Fruit fly (Drosophila melanogaster): ENCODE measurements around the gene CG13982.

CG13982 gene

DNA sequence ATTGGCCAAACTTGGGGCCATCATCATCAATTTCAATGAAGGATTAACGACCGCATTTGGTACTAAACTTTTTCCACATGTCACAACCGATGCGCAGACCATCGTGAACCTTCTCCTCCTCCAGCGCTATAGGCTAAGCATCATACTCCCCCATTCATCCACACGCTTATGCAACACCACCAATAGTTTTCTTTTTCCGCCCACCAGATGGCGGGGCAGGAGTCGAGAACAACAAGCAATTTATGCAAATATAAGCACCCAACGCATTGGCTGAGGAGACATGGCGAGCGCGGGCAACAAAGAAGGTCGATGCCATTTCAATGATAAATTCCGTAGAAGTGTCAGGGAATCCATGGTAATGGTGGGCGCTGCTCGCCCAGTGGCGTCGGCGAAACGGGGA, 20.6 kb upstream of the CG13982 start:
- no peak for TF ChIP-seq woc (GFP tag; optimal IDR thresholded peaks at IDR 0.05)
- no peak for TF ChIP-seq Myc (optimal IDR thresholded peaks at IDR 0.05)
- no peak for TF ChIP-seq Dfd (GFP tag; optimal IDR thresholded peaks at IDR 0.05)
- no peak for TF ChIP-seq GATAd (GFP tag; optimal IDR thresholded peaks at IDR 0.05)
- TF ChIP-seq h (GFP tag; optimal IDR thresholded peaks at IDR 0.05), result no peak
- TF ChIP-seq Hnf4 (GFP tag; optimal IDR thresholded peaks at IDR 0.05), result no peak
- TF ChIP-seq HLH106 (tag; optimal IDR thresholded peaks at IDR 0.05), result no peak
- no peak for TF ChIP-seq pan (optimal IDR thresholded peaks at IDR 0.05)
- no peak for TF ChIP-seq Abd-B (GFP tag; optimal IDR thresholded peaks at IDR 0.05)
- TF ChIP-seq dsf (GFP tag; optimal IDR thresholded peaks at IDR 0.05; ENCODE audit: borderline replicate concordance), result no peak
- TF ChIP-seq jim (GFP tag; optimal IDR thresholded peaks at IDR 0.05), result no peak
- no peak for TF ChIP-seq Sp1 (GFP tag; optimal IDR thresholded peaks at IDR 0.05)
- no peak for TF ChIP-seq Jra (GFP tag; optimal IDR thresholded peaks at IDR 0.05)
- no peak for TF ChIP-seq psq (GFP tag; optimal IDR thresholded peaks at IDR 0.05)
- no peak for TF ChIP-seq Dif (GFP tag; optimal IDR thresholded peaks at IDR 0.05; ENCODE audit: partially characterized antibody)
- no peak for TF ChIP-seq sage (GFP tag; optimal IDR thresholded peaks at IDR 0.05)
- TF ChIP-seq foxo (GFP tag; optimal IDR thresholded peaks at IDR 0.05), result no peak
- TF ChIP-seq OdsH (GFP tag; optimal IDR thresholded peaks at IDR 0.05), result no peak
- no peak for TF ChIP-seq rgr (GFP tag; optimal IDR thresholded peaks at IDR 0.05)
- no peak for TF ChIP-seq Hr83 (GFP tag; optimal IDR thresholded peaks at IDR 0.05; ENCODE audit: poor library complexity, severe bottlenecking)

DNA sequence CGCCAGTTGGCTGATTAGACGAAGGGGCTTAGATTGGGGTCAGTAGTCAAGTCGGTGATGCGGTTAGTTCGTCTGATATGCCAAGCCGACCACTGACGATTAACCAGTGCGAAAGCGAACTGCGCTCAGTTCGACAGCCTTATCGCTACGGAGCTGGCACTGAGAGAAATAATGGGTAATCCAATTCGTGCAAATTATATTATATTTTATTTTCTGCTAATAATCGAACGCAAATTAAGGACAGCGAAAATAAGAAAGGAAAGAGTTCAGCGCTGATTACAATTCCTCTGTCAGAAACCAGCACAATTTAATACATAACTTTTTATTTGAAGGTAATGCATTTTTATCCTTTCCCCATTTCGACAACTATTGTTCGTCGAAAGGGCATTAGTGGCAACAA, 15.0 kb upstream of the CG13982 start, which contains the start of gene CG42369:
Gene CG42369 (minus strand): TSS at position 101 of the 400 bp plus-strand sequence.
- TF ChIP-seq dmrt93B (GFP tag; optimal IDR thresholded peaks at IDR 0.05) (no peak), Rel (GFP tag; optimal IDR thresholded peaks at IDR 0.05) (no peak), Rel (tag; optimal IDR thresholded peaks at IDR 0.05) (no peak)

DNA sequence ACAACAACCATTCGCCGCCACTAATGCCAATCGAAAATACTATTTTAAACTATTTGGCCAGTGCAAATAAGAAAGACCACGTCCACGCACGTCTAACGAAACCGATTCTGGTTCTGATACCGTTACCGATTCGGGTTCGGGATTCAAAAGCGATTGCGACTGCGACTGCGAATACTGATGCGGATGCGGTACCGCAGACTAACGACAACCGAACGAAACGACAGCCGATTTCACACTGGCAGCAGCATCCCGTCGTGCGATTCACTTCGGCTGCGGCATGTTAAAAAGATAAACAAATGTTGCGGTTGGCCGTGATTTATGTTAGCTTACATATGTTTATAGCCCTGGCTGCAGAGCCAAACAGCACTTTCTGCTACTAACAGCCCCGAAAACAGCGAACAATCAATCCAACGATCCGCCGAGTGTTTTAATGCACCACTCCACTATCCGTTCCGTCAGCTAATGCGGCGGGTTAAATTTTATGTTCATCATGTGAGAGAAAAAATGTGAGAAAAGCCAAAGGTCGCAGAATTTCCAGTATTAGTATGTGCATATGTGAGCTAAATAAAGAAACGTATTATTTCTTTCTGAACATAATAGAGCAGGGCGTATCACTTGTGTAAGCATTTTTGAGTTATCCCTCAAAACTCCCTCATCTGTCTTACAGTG, 892 bp upstream of the CG13982 start, which contains the start of gene DIP-epsilon:
Gene DIP-epsilon (minus strand): TSS at position 238 of the 669 bp plus-strand sequence.
- TF ChIP-seq Dif (GFP tag; optimal IDR thresholded peaks at IDR 0.05; ENCODE audit: partially characterized antibody) (peak; percentile 29), foxo (GFP tag; optimal IDR thresholded peaks at IDR 0.05) (no peak)

DNA sequence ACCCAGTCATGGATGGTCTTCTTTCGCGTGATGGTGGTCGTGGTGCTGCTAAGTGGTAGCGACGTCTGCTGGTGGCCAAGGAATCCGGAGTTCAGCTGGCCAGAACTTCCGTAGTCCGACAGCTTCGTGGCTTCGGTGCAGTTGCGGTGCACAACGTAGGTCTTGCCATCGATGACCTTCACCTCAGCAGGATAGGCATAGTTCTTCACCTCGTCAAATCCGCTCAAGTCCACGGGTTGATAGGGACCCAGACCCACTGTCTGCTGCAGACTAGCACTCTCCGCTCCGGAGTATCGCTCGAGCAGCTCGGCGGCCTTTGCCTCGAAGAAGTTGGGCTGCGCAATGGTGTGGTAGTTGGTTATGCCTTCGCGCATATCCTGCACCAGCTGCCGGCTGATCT, 9.4 kb downstream of the CG13982 start:
- no peak for TF ChIP-seq h (GFP tag; optimal IDR thresholded peaks at IDR 0.05)

DNA sequence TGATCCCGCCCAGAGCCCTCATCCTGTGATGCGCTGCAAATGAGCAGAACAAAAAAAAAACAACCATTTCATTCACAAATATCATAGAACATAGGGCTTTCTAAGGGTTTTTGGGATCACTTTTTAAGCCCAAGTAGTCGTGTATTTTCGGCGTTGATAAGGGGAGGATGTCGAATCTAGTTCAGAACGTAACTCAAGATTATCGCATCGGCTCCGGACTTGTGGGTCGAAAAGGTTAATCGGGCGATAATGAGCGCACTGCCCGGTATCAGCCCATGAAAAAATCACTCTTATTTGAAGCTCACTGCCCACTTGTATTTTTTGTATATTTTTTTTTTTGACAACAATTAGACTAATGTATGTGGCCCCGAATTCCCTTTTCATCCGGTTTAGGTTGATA, 10.4 kb downstream of the CG13982 start:
- TF ChIP-seq dsf (GFP tag; optimal IDR thresholded peaks at IDR 0.05; ENCODE audit: borderline replicate concordance) (no peak), Rel (GFP tag; optimal IDR thresholded peaks at IDR 0.05) (no peak), Rel (tag; optimal IDR thresholded peaks at IDR 0.05) (no peak), CG32264 (GFP tag; optimal IDR thresholded peaks at IDR 0.05) (no peak), Myc (optimal IDR thresholded peaks at IDR 0.05) (no peak), Jra (GFP tag; optimal IDR thresholded peaks at IDR 0.05) (no peak), Abd-B (GFP tag; optimal IDR thresholded peaks at IDR 0.05) (no peak), Dif (GFP tag; optimal IDR thresholded peaks at IDR 0.05; ENCODE audit: partially characterized antibody) (no peak), lola (GFP tag; optimal IDR thresholded peaks at IDR 0.05) (no peak), brk (GFP tag; optimal IDR thresholded peaks at IDR 0.05) (no peak), ey (GFP tag; optimal IDR thresholded peaks at IDR 0.05) (no peak), foxo (GFP tag; optimal IDR thresholded peaks at IDR 0.05) (no peak), Hr83 (GFP tag; optimal IDR thresholded peaks at IDR 0.05; ENCODE audit: poor library complexity, severe bottlenecking) (no peak)

DNA sequence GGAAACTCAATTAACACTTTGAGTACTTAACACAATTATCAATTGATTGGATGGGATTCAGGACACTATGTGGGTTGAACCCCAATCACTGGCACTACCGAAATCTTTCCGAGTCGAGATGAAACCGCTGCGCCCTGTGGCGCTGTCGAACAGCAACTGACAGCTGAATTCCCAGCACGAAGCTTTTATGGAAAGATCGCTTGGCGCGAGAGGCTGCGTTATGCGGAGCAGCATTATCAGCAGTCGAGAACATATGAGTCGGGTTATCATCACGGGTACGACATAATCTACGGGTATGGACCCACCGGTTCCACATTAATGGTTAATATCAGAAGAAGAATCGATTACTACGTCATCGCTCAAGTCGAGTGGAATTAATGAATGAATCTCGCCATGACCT, 11.0 kb downstream of the CG13982 start, which contains the start of gene Tig:
Gene Tig (minus strand): TSS at position 163 of the 400 bp plus-strand sequence.
- TF ChIP-seq CrebA (GFP tag; optimal IDR thresholded peaks at IDR 0.05; ENCODE audit: borderline replicate concordance) (no peak), Rel (GFP tag; optimal IDR thresholded peaks at IDR 0.05) (no peak), Rel (tag; optimal IDR thresholded peaks at IDR 0.05) (peak; percentile 40)

All from whole organism, wandering third instar larva.